Fruit fly (Drosophila melanogaster) whole organism, wandering third instar larva: Measurements from ENCODE around the gene SREBP.

ENCODE experiments used
- Mio ChIP-seq: sonication (Bioruptor generic); optimal IDR thresholded peaks from 2 replicates; lab custom pipeline; 2016; ENCODE audit warnings: missing biosample characterization, missing genetic modification characterization
- Myc ChIP-seq: fragments of >200 bp; optimal IDR thresholded peaks from 2 replicates; lab custom pipeline; 2017
- Rel ChIP-seq, 2 experiments: fragments of 200-800 bp; sonication (Bioruptor generic) in 1 of 2; optimal IDR thresholded peaks; 2 replicates in 1 of 2; 3 replicates in 1 of 2; lab custom pipeline; 2016 to 2019; ENCODE audit warnings: mild to moderate bottlenecking in 2 of 2, missing biosample characterization in 2 of 2, missing genetic modification characterization in 2 of 2, moderate library complexity in 1 of 2
- Vsx2 ChIP-seq: fragments of 200-300, 225-300 bp; sonication (Bioruptor generic); optimal IDR thresholded peaks from 2 replicates; lab custom pipeline; 2018; ENCODE audit warnings: missing biosample characterization, missing genetic modification characterization; ENCODE audit not compliant: partially characterized antibody
- br ChIP-seq: fragments of 200-800 bp; sonication (Bioruptor generic); optimal IDR thresholded peaks from 2 replicates; lab custom pipeline; 2016; ENCODE audit warnings: missing biosample characterization, missing genetic modification characterization
- h ChIP-seq: fragments of 200-800 bp; sonication (Bioruptor generic); optimal IDR thresholded peaks from 3 replicates; lab custom pipeline; 2016; ENCODE audit warnings: missing biosample characterization, mild to moderate bottlenecking, missing genetic modification characterization
- jim ChIP-seq: fragments of 175-275, 200-325 bp; sonication (Bioruptor generic); optimal IDR thresholded peaks from 2 replicates; lab custom pipeline; 2016; ENCODE audit warnings: missing biosample characterization, mild to moderate bottlenecking, missing genetic modification characterization
- sv ChIP-seq: fragments of 200-800 bp; sonication (Bioruptor generic); optimal IDR thresholded peaks from 3 replicates; lab custom pipeline; 2016; ENCODE audit warnings: missing biosample characterization, missing genetic modification characterization

dm6 chr3L:19790564-19790928, 3.2 kb upstream of the SREBP start:
- TF ChIP-seq Myc (lab: Kevin White, UChicago), result no peak
- TF ChIP-seq h (GFP tag; lab: Kevin White, UChicago), result no peak
- TF ChIP-seq Vsx2 (GFP tag; lab: Kevin White, UChicago), result no peak
- no peak for TF ChIP-seq sv
- no peak for TF ChIP-seq jim (GFP tag; lab: Kevin White, UChicago)
- no peak for TF ChIP-seq Rel (GFP tag; optimal IDR thresholded peaks at IDR 0.05; lab: Kevin White, UChicago)
- peak; percentile 51 for TF ChIP-seq Rel (tag; optimal IDR thresholded peaks at IDR 0.05; lab: Kevin White, UChicago)
- TF ChIP-seq br (GFP tag; lab: Kevin White, UChicago), result no peak
- no peak for TF ChIP-seq Mio (GFP tag; lab: Kevin White, UChicago)
